Fruit fly (Drosophila melanogaster) whole organism, embryonic: Measurements from ENCODE around the gene CG18473.

ENCODE experiments used
- Asciz ChIP-seq: fragments of 200-800 bp; sonication (Bioruptor generic); optimal IDR thresholded peaks from 2 replicates; lab custom pipeline; 2017; ENCODE audit warnings: missing biosample characterization, mild to moderate bottlenecking, missing genetic modification characterization, missing genetic modification reagents
- Atf6 ChIP-seq: fragments of 200-800 bp; sonication (Bioruptor generic); IDR thresholded peaks from 2 replicates; pipeline ENCODE4 v1.3.6; 2022; ENCODE audit warnings: missing biosample characterization, missing genetic modification characterization
- CG10267 ChIP-seq: fragments of 200-800 bp; sonication (Bioruptor generic); optimal IDR thresholded peaks from 2 replicates; lab custom pipeline; 2018; ENCODE audit warnings: missing biosample characterization, mild to moderate bottlenecking, missing genetic modification characterization, moderate library complexity
- CG1233 ChIP-seq: fragments of 200-800 bp; sonication (Bioruptor generic); optimal IDR thresholded peaks from 4 replicates; lab custom pipeline; 2018; ENCODE audit warnings: missing biosample characterization, mild to moderate bottlenecking, missing genetic modification characterization
- CG14441 ChIP-seq: fragments of 200-800 bp; sonication (Bioruptor generic); IDR thresholded peaks from 2 replicates; pipeline ENCODE4 v1.3.6; 2022; ENCODE audit warnings: missing biosample characterization, missing genetic modification characterization
- CG15269 ChIP-seq: fragments of 200-800 bp; sonication (Bioruptor generic); optimal IDR thresholded peaks from 2 replicates; lab custom pipeline; 2018; ENCODE audit warnings: missing biosample characterization, mild to moderate bottlenecking, missing genetic modification characterization, moderate library complexity
- CG17568 ChIP-seq: fragments of 200-800 bp; sonication (Bioruptor generic); optimal IDR thresholded peaks from 2 replicates; lab custom pipeline; 2018; ENCODE audit warnings: missing biosample characterization, mild to moderate bottlenecking, missing genetic modification characterization, moderate library complexity
- CG18619 ChIP-seq: fragments of 200-800 bp; sonication (Bioruptor generic); optimal IDR thresholded peaks from 3 replicates; lab custom pipeline; 2017; ENCODE audit warnings: missing biosample characterization, mild to moderate bottlenecking, missing genetic modification characterization
- CG2678 ChIP-seq: fragments of 200-800 bp; sonication (Bioruptor generic); optimal IDR thresholded peaks from 3 replicates; lab custom pipeline; 2019; ENCODE audit warnings: missing biosample characterization, mild to moderate bottlenecking, missing genetic modification characterization, moderate library complexity
- CG3065 ChIP-seq: fragments of 200-800 bp; sonication (Bioruptor generic); optimal IDR thresholded peaks from 2 replicates; lab custom pipeline; 2016; ENCODE audit warnings: missing biosample characterization, missing genetic modification characterization
- CG32767 ChIP-seq: fragments of 200-800 bp; sonication (Bioruptor generic); IDR thresholded peaks from 2 replicates; pipeline ENCODE4 v1.3.6; 2022; ENCODE audit warnings: missing biosample characterization, missing genetic modification characterization
- CG33213 ChIP-seq: fragments of 200-800 bp; sonication (Bioruptor generic); optimal IDR thresholded peaks from 3 replicates; lab custom pipeline; 2016; ENCODE audit warnings: missing biosample characterization, missing genetic modification characterization
- CG4404 ChIP-seq: fragments of 200-800 bp; sonication (Bioruptor generic); IDR thresholded peaks from 2 replicates; pipeline ENCODE4 v1.3.6; 2022; ENCODE audit warnings: missing biosample characterization, missing genetic modification characterization
- CG4730 ChIP-seq: fragments of 200-800 bp; sonication (Bioruptor generic); IDR thresholded peaks from 2 replicates; pipeline ENCODE4 v1.3.6; 2022; ENCODE audit warnings: missing biosample characterization, missing genetic modification characterization
- CG7839 ChIP-seq: fragments of 200-800 bp; sonication (Bioruptor generic); optimal IDR thresholded peaks from 3 replicates; lab custom pipeline; 2018; ENCODE audit warnings: missing biosample characterization, mild to moderate bottlenecking, missing genetic modification characterization, moderate library complexity
- CG9215 ChIP-seq: fragments of 200-800 bp; sonication (Bioruptor generic); IDR thresholded peaks from 2 replicates; pipeline ENCODE4 v1.3.6; 2022; ENCODE audit warnings: missing biosample characterization, missing genetic modification characterization
- Dip3 ChIP-seq: fragments of 200-800 bp; sonication (Bioruptor generic); optimal IDR thresholded peaks from 3 replicates; lab custom pipeline; 2016; ENCODE audit warnings: missing biosample characterization, missing genetic modification characterization
- Dll ChIP-seq: fragments of 200-800 bp; sonication (Bioruptor generic); IDR thresholded peaks from 4 replicates; pipeline ENCODE4 v1.3.6; 2022; ENCODE audit warnings: missing biosample characterization, missing genetic modification characterization; ENCODE audit not compliant: partially characterized antibody
- Dref ChIP-seq: fragments of 200-800 bp; sonication (Bioruptor generic); IDR thresholded peaks from 2 replicates; pipeline ENCODE4 v1.3.6; 2022; ENCODE audit warnings: missing biosample characterization, missing genetic modification characterization
- Gsc ChIP-seq: fragments of 200-800 bp; sonication (Bioruptor generic); IDR thresholded peaks from 2 replicates; pipeline ENCODE4 v1.3.6; 2022; ENCODE audit warnings: missing biosample characterization, missing genetic modification characterization
- Gug ChIP-seq: fragments of 200-800 bp; sonication (Bioruptor generic); IDR thresholded peaks from 4 replicates; pipeline ENCODE4 v1.3.6; 2022; ENCODE audit warnings: missing biosample characterization, missing genetic modification characterization
- HLH54F ChIP-seq: fragments of 200-800 bp; sonication (Bioruptor generic); optimal IDR thresholded peaks from 3 replicates; lab custom pipeline; 2016; ENCODE audit warnings: missing biosample characterization, missing genetic modification characterization
- HmgD ChIP-seq: fragments of 200-800 bp; sonication (Bioruptor generic); optimal IDR thresholded peaks from 3 replicates; lab custom pipeline; 2016; ENCODE audit warnings: missing biosample characterization, missing genetic modification characterization
- Hmx ChIP-seq: fragments of 200-800 bp; sonication (Bioruptor generic); optimal IDR thresholded peaks from 2 replicates; lab custom pipeline; 2016; ENCODE audit warnings: missing biosample characterization, missing genetic modification characterization
- Max ChIP-seq: fragments of 200-800 bp; sonication (Bioruptor generic); optimal IDR thresholded peaks from 2 replicates; lab custom pipeline; 2016; ENCODE audit warnings: missing biosample characterization, mild to moderate bottlenecking, missing genetic modification characterization
- Nf-YB ChIP-seq: fragments of 200-800 bp; sonication (Bioruptor generic); optimal IDR thresholded peaks from 3 replicates; lab custom pipeline; 2019; ENCODE audit warnings: missing biosample characterization, mild to moderate bottlenecking, missing genetic modification characterization, moderate library complexity
- NfI ChIP-seq: fragments of 200-800 bp; sonication (Bioruptor generic); optimal IDR thresholded peaks from 3 replicates; lab custom pipeline; 2018; ENCODE audit warnings: missing biosample characterization, mild to moderate bottlenecking, missing genetic modification characterization, moderate library complexity
- Oaz ChIP-seq: fragments of 200-800 bp; sonication (Bioruptor generic); IDR thresholded peaks from 2 replicates; pipeline ENCODE4 v1.3.6; 2022; ENCODE audit warnings: missing biosample characterization, missing genetic modification characterization
- Opbp ChIP-seq: fragments of 200-800 bp; sonication (Bioruptor generic); IDR thresholded peaks from 3 replicates; pipeline ENCODE4 v1.3.6; 2022; ENCODE audit warnings: missing biosample characterization, missing genetic modification characterization; ENCODE audit not compliant: partially characterized antibody
- Xbp1 ChIP-seq: fragments of 200-800 bp; sonication (Bioruptor generic); optimal IDR thresholded peaks from 3 replicates; lab custom pipeline; 2016; ENCODE audit warnings: missing biosample characterization, mild to moderate bottlenecking, missing genetic modification characterization
- Xrp1 ChIP-seq: fragments of 200-800 bp; sonication (Bioruptor generic); IDR thresholded peaks from 2 replicates; pipeline ENCODE4 v1.3.6; 2022; ENCODE audit warnings: missing biosample characterization, missing genetic modification characterization
- ab ChIP-seq: fragments of 200-800 bp; sonication (Bioruptor generic); optimal IDR thresholded peaks from 2 replicates; lab custom pipeline; 2016; ENCODE audit warnings: missing biosample characterization, missing genetic modification characterization
- bab2 ChIP-seq: fragments of 200-800 bp; sonication (Bioruptor generic); optimal IDR thresholded peaks from 2 replicates; lab custom pipeline; 2016; ENCODE audit warnings: missing biosample characterization, missing genetic modification characterization
- br ChIP-seq: fragments of >200 bp; optimal IDR thresholded peaks from 2 replicates; lab custom pipeline; 2017
- chinmo ChIP-seq: fragments of 200-800 bp; sonication (Bioruptor generic); IDR thresholded peaks from 4 replicates; pipeline ENCODE4 v1.3.6; 2022; ENCODE audit warnings: missing biosample characterization, missing genetic modification characterization; ENCODE audit not compliant: partially characterized antibody
- dati ChIP-seq: fragments of 200-800 bp; sonication (Bioruptor generic); IDR thresholded peaks from 2 replicates; pipeline ENCODE4 v1.3.6; 2022; ENCODE audit warnings: missing biosample characterization, missing genetic modification characterization
- dimm ChIP-seq: fragments of 200-800 bp; sonication (Bioruptor generic); IDR thresholded peaks from 2 replicates; pipeline ENCODE4 v1.3.6; 2022; ENCODE audit warnings: missing biosample characterization, missing genetic modification characterization
- dmrt99B ChIP-seq: fragments of 200-800 bp; sonication (Bioruptor generic); optimal IDR thresholded peaks from 2 replicates; lab custom pipeline; 2018; ENCODE audit warnings: missing biosample characterization, mild to moderate bottlenecking, missing genetic modification characterization, moderate library complexity
- en ChIP-seq: fragments of 200-800 bp; sonication (Bioruptor generic); optimal IDR thresholded peaks from 2 replicates; lab custom pipeline; 2016; ENCODE audit warnings: missing biosample characterization, missing genetic modification characterization
- ewg ChIP-seq: fragments of 200-800 bp; sonication (Bioruptor generic); optimal IDR thresholded peaks from 3 replicates; lab custom pipeline; 2017; ENCODE audit warnings: mild to moderate bottlenecking, missing biosample characterization, missing genetic modification reagents, missing genetic modification characterization
- gcm ChIP-seq: fragments of 200-800 bp; sonication (Bioruptor generic); optimal IDR thresholded peaks from 2 replicates; lab custom pipeline; 2019; ENCODE audit warnings: missing biosample characterization, mild to moderate bottlenecking, missing genetic modification characterization, moderate library complexity
- ham ChIP-seq: fragments of 200-800 bp; sonication (Bioruptor generic); IDR thresholded peaks from 2 replicates; pipeline ENCODE4 v1.3.6; 2022; ENCODE audit warnings: missing biosample characterization, missing genetic modification characterization
- insv ChIP-seq, 2 experiments: fragments of 200-800 bp; sonication (Bioruptor generic); optimal IDR thresholded peaks; 3 replicates each; lab custom pipeline; 2016 to 2018; ENCODE audit warnings: missing biosample characterization in 2 of 2, missing genetic modification characterization in 2 of 2
- inv ChIP-seq: fragments of 200-800 bp; sonication (Bioruptor generic); IDR thresholded peaks from 2 replicates; pipeline ENCODE4 v1.3.6; 2022; ENCODE audit warnings: missing biosample characterization, missing genetic modification characterization; ENCODE audit not compliant: partially characterized antibody
- jigr1 ChIP-seq: fragments of 200-800 bp; sonication (Bioruptor generic); IDR thresholded peaks from 3 replicates; pipeline ENCODE4 v1.3.6; 2022; ENCODE audit warnings: missing biosample characterization, missing genetic modification characterization
- nom ChIP-seq: fragments of 200-800 bp; sonication (Bioruptor generic); optimal IDR thresholded peaks from 2 replicates; lab custom pipeline; 2017; ENCODE audit warnings: missing biosample characterization, missing genetic modification characterization, mild to moderate bottlenecking, moderate library complexity, missing genetic modification reagents
- org-1 ChIP-seq: fragments of 200-800 bp; sonication (Bioruptor generic); optimal IDR thresholded peaks from 2 replicates; lab custom pipeline; 2017; ENCODE audit warnings: missing biosample characterization, missing genetic modification characterization
- ranshi ChIP-seq: fragments of 200-800 bp; sonication (Bioruptor generic); IDR thresholded peaks from 2 replicates; pipeline ENCODE4 v1.3.6; 2022; ENCODE audit warnings: missing biosample characterization, missing genetic modification characterization
- row ChIP-seq: fragments of 200-800 bp; sonication (Bioruptor generic); IDR thresholded peaks from 3 replicates; pipeline ENCODE4 v1.3.6; 2022; ENCODE audit warnings: missing biosample characterization, missing genetic modification characterization
- wek ChIP-seq: fragments of 200-800 bp; sonication (Bioruptor generic); optimal IDR thresholded peaks from 3 replicates; lab custom pipeline; 2018; ENCODE audit warnings: missing biosample characterization, mild to moderate bottlenecking, missing genetic modification characterization, moderate library complexity
- wor ChIP-seq: fragments of 200-800 bp; sonication (Bioruptor generic); IDR thresholded peaks from 2 replicates; pipeline ENCODE4 v1.3.6; 2022; ENCODE audit warnings: missing biosample characterization, missing genetic modification characterization

The CG18473 gene

DNA sequence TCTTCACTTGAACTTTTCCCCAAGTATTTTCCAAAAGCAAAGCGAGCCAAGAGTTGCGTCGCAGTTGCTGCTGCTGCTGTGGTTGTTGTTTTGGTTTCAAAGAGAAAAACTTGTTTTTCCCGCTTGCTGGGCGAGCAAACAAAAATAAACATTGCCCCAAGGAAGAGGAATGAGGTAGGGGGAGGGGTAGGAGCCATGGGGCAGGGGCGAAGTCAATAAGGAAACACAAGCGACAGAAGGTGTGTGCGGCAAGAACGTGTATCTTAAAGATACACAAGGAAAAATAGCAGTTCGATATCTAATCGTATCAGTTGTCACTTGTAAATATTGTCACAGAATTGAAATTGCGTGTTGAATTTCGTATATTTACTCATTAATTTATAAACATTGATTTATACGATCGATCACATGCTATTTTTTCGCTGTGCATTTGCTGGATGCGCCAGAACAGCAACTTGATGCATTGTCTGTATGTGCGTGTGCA, 30.5 kb downstream of the CG18473 start (continued):
- 0 out of 2 replicates have a peak, but pooled peaks have one; percentile 46 for TF ChIP-seq dati (GFP tag; lab: Robert Waterston, UW)
- TF ChIP-seq Max (GFP tag; lab: Kevin White, UChicago): peak; percentile 26
- TF ChIP-seq CG15269 (tag; lab: Kevin White, UChicago): peak; percentile 55
- peak; percentile 62 for TF ChIP-seq Nf-YB (GFP tag; lab: Kevin White, UChicago)
- TF ChIP-seq ranshi (GFP tag; lab: Robert Waterston, UW): peak; percentile 57; the same call in 1 of the 2 replicates
- TF ChIP-seq CG17568: peak; percentile 81
- TF ChIP-seq Dll (GFP tag; lab: Robert Waterston, UW): no peak
- TF ChIP-seq wek (GFP tag; lab: Kevin White, UChicago): peak; percentile 70
- TF ChIP-seq insv (GFP tag; optimal IDR thresholded peaks at IDR 0.05; lab: Kevin White, UChicago): no peak
- peak; percentile 71 for TF ChIP-seq gcm (GFP tag; lab: Kevin White, UChicago)
- no peak for TF ChIP-seq ham
- peak; percentile 39; the same call in 1 of the 4 replicates for TF ChIP-seq Gug (GFP tag; lab: Robert Waterston, UW)
- no peak for TF ChIP-seq dimm
- no peak for TF ChIP-seq wor
- peak; percentile 80 for TF ChIP-seq CG1233
- TF ChIP-seq Opbp: no peak
- TF ChIP-seq Xbp1 (GFP tag; lab: Kevin White, UChicago): peak; percentile 57
- TF ChIP-seq CG10267: peak; percentile 65
- no peak for TF ChIP-seq CG32767 (GFP tag; lab: Robert Waterston, UW)
- peak; percentile 76 for TF ChIP-seq CG7839 (tag; lab: Kevin White, UChicago)
- 0 out of 2 replicates have a peak, but pooled peaks have one; percentile 22 for TF ChIP-seq CG14441 (GFP tag; lab: Robert Waterston, UW)
- TF ChIP-seq CG9215: no peak
- TF ChIP-seq row (GFP tag; lab: Robert Waterston, UW): peak; percentile 75
- no peak for TF ChIP-seq Oaz (GFP tag; lab: Robert Waterston, UW)
- peak; percentile 49; the same call in 1 of the 2 replicates for TF ChIP-seq CG4730 (GFP tag; lab: Robert Waterston, UW)
- TF ChIP-seq dmrt99B (tag; lab: Kevin White, UChicago): peak; percentile 70
- TF ChIP-seq Gsc (GFP tag; lab: Robert Waterston, UW): no peak
- peak; percentile 82 for TF ChIP-seq Asciz
- no peak for TF ChIP-seq inv (GFP tag; lab: Robert Waterston, UW)
- TF ChIP-seq CG3065 (GFP tag; lab: Kevin White, UChicago): peak; percentile 34
- TF ChIP-seq HmgD (GFP tag; lab: Kevin White, UChicago): no peak
- peak; percentile 92 for TF ChIP-seq Xrp1 (GFP tag; lab: Robert Waterston, UW)
- peak; percentile 46; the same call in 1 of the 2 replicates for TF ChIP-seq CG4404 (GFP tag; lab: Robert Waterston, UW)
- TF ChIP-seq Dip3 (GFP tag; lab: Kevin White, UChicago): no peak
- no peak for TF ChIP-seq br (lab: Kevin White, UChicago)
- TF ChIP-seq nom (GFP tag; lab: Kevin White, UChicago): peak; percentile 93
- no peak for TF ChIP-seq Dref
- TF ChIP-seq en (GFP tag; lab: Kevin White, UChicago): no peak
- no peak for TF ChIP-seq jigr1 (GFP tag; lab: Robert Waterston, UW)
- peak; percentile 64 for TF ChIP-seq ewg (GFP tag; lab: Kevin White, UChicago)
- peak; percentile 30 for TF ChIP-seq CG33213 (GFP tag; lab: Kevin White, UChicago)
- TF ChIP-seq Hmx (GFP tag; lab: Kevin White, UChicago): no peak
- peak; percentile 42 for TF ChIP-seq org-1 (GFP tag; lab: Kevin White, UChicago)
- TF ChIP-seq ab (GFP tag; lab: Kevin White, UChicago): no peak
- 0 out of 4 replicates have a peak, but pooled peaks have one; percentile 54 for TF ChIP-seq chinmo (GFP tag; lab: Robert Waterston, UW)
- peak; percentile 77 for TF ChIP-seq CG18619
- no peak for TF ChIP-seq HLH54F (GFP tag; lab: Kevin White, UChicago)
- TF ChIP-seq CG2678 (tag; lab: Kevin White, UChicago): peak; percentile 83
- TF ChIP-seq bab2 (GFP tag; lab: Kevin White, UChicago): peak; percentile 63
- peak; percentile 67 for TF ChIP-seq Atf6 (GFP tag; lab: Robert Waterston, UW)
- TF ChIP-seq NfI (GFP tag; lab: Kevin White, UChicago): peak; percentile 55
